Fruit fly (Drosophila melanogaster) whole organism: ENCODE data around the gene CG34297.

Source experiments
- CG8478 ChIP-seq: fragments of >200 bp; optimal IDR thresholded peaks from 2 replicates; lab custom pipeline; 2018; ENCODE audit warnings: inconsistent platforms
- Dll ChIP-seq: fragments of >200 bp; optimal IDR thresholded peaks from 2 replicates; lab custom pipeline; 2017
- EcR ChIP-seq, 2 experiments: fragments of >200 bp; optimal IDR thresholded peaks; 2 replicates each; lab custom pipeline; 2017; ENCODE audit warnings: missing biosample characterization in 2 of 2, missing genetic modification characterization in 2 of 2, missing genetic modification reagents in 2 of 2
- pan ChIP-seq: fragments of >200 bp; optimal IDR thresholded peaks from 2 replicates; lab custom pipeline; 2017
- psq ChIP-seq: fragments of >200 bp; optimal IDR thresholded peaks from 2 replicates; lab custom pipeline; 2017
- usp ChIP-seq: fragments of >200 bp; optimal IDR thresholded peaks from 2 replicates; lab custom pipeline; 2017; ENCODE audit warnings: missing biosample characterization, missing genetic modification characterization, mixed read lengths

- TF ChIP-seq CG8478 (lab: Kevin White, UChicago), result no peak
- no peak for TF ChIP-seq Dll
- TF ChIP-seq usp, result no peak
- no peak for TF ChIP-seq EcR (GFP tag; optimal IDR thresholded peaks at IDR 0.05; lab: Kevin White, UChicago)
- no peak for TF ChIP-seq psq (lab: Kevin White, UChicago)
- TF ChIP-seq pan (lab: Kevin White, UChicago), result no peak
These were observed 41.5 kb downstream of the CG34297 start for dm6 chr3R:6706327-6706726.
